Worm (Caenorhabditis elegans) whole organism, early embryonic: ENCODE measurements around the gene B0454.26.

Experiments
- B0310.2 ChIP-seq: sonication (generic microtip); optimal IDR thresholded peaks from 2 replicates; lab custom pipeline; 2016; ENCODE audit warnings: mild to moderate bottlenecking, missing genetic modification characterization, missing compliant biosample characterization
- aly-1 ChIP-seq: sonication (generic microtip); optimal IDR thresholded peaks from 2 replicates; lab custom pipeline; 2016; ENCODE audit warnings: missing genetic modification characterization, missing compliant biosample characterization
- ama-1 ChIP-seq: fragments of 150-350 bp; optimal IDR thresholded peaks from 2 replicates; lab custom pipeline; 2014
- sea-1 ChIP-seq: fragments of 200-800 bp; sonication (Bioruptor generic); conservative IDR thresholded peaks from 2 replicates; pipeline ENCODE4 v1.3.6; 2022; ENCODE audit warnings: missing genetic modification characterization, missing compliant biosample characterization

- no peak for TF ChIP-seq ama-1 (lab: Kevin White, UChicago)
- no peak for TF ChIP-seq sea-1
- TF ChIP-seq B0310.2 (tag; lab: Kevin White, UChicago) = no peak
- TF ChIP-seq aly-1 (tag; lab: Kevin White, UChicago) = no peak
Measured at ce11 chrII:3064631-3065030, 26.3 kb upstream of the B0454.26 start.
